Worm (Caenorhabditis elegans): ENCODE results near the gene rabn-5.

The rabn-5 gene

ce11 chrIII:5884007-5884406 is 19.7 kb downstream of the rabn-5 start, which contains the start of gene C28H8.5:
C28H8.5 (plus strand) TSS chrIII:5884307.
- TF ChIP-seq tbx-11 (GFP tag; IDR thresholded peaks at IDR 0.05) (no peak), ceh-36 (tag; optimal IDR thresholded peaks at IDR 0.05) (no peak), tbx-37 (GFP tag; conservative IDR thresholded peaks at IDR 0.05) (no peak), sea-1 (GFP tag; conservative IDR thresholded peaks at IDR 0.05) (no peak), scrt-1 (GFP tag; IDR thresholded peaks at IDR 0.05) (no peak), B0310.2 (tag; optimal IDR thresholded peaks at IDR 0.05) (no peak), flt-1 (GFP tag; IDR thresholded peaks at IDR 0.05) (no peak), aly-1 (tag; optimal IDR thresholded peaks at IDR 0.05) (no peak), pes-1 (GFP tag; IDR thresholded peaks at IDR 0.05) (no peak), hmbx-1 (tag; optimal IDR thresholded peaks at IDR 0.05) (no peak), hmg-4 (GFP tag; optimal IDR thresholded peaks at IDR 0.05) (no peak), F13C5.2 (tag; optimal IDR thresholded peaks at IDR 0.05) (no peak), ceh-13 (GFP tag; optimal IDR thresholded peaks at IDR 0.05) (no peak), tra-4 (tag; optimal IDR thresholded peaks at IDR 0.05) (no peak), ets-7 (tag; optimal IDR thresholded peaks at IDR 0.05) (no peak), ama-1 (optimal IDR thresholded peaks at IDR 0.05) (no peak), hnd-1 (tag; optimal IDR thresholded peaks at IDR 0.05) (no peak)

ce11 chrIII:5884459-5884858 is 20.1 kb downstream of the rabn-5 start:
- TF ChIP-seq sea-1 (GFP tag; conservative IDR thresholded peaks at IDR 0.05) (no peak), ceh-36 (tag; optimal IDR thresholded peaks at IDR 0.05) (no peak), hmbx-1 (tag; optimal IDR thresholded peaks at IDR 0.05) (no peak), B0310.2 (tag; optimal IDR thresholded peaks at IDR 0.05) (no peak), tra-4 (tag; optimal IDR thresholded peaks at IDR 0.05) (no peak), hnd-1 (tag; optimal IDR thresholded peaks at IDR 0.05) (no peak)

ce11 chrIII:5886893-5887292 is 22.5 kb downstream of the rabn-5 start, which contains the start of gene C28H8.7:
C28H8.7 (minus strand) TSS chrIII:5886993.
- TF ChIP-seq hmbx-1 (tag; optimal IDR thresholded peaks at IDR 0.05) (no peak), ceh-36 (tag; optimal IDR thresholded peaks at IDR 0.05) (no peak), ama-1 (optimal IDR thresholded peaks at IDR 0.05) (no peak), ceh-13 (GFP tag; optimal IDR thresholded peaks at IDR 0.05) (no peak), ets-7 (tag; optimal IDR thresholded peaks at IDR 0.05) (no peak), scrt-1 (GFP tag; IDR thresholded peaks at IDR 0.05) (no peak), hnd-1 (tag; optimal IDR thresholded peaks at IDR 0.05) (no peak), sea-1 (GFP tag; conservative IDR thresholded peaks at IDR 0.05) (no peak), flt-1 (GFP tag; IDR thresholded peaks at IDR 0.05) (no peak), tbx-11 (GFP tag; IDR thresholded peaks at IDR 0.05) (no peak)

ce11 chrIII:5888675-5889074 is 24.3 kb downstream of the rabn-5 start, which contains the start of gene C28H8.8:
C28H8.8 (minus strand) TSS chrIII:5888775.
- no peak for TF ChIP-seq aly-1 (tag; optimal IDR thresholded peaks at IDR 0.05)
- TF ChIP-seq sea-1 (GFP tag; conservative IDR thresholded peaks at IDR 0.05), result no peak
- TF ChIP-seq ceh-36 (tag; optimal IDR thresholded peaks at IDR 0.05), result no peak
- TF ChIP-seq tra-4 (tag; optimal IDR thresholded peaks at IDR 0.05), result no peak
- TF ChIP-seq flt-1 (GFP tag; IDR thresholded peaks at IDR 0.05), result no peak
- no peak for TF ChIP-seq tbx-37 (GFP tag; conservative IDR thresholded peaks at IDR 0.05)
- no peak for TF ChIP-seq B0310.2 (tag; optimal IDR thresholded peaks at IDR 0.05)
- no peak for TF ChIP-seq hmg-4 (GFP tag; optimal IDR thresholded peaks at IDR 0.05)
- TF ChIP-seq F13C5.2 (tag; optimal IDR thresholded peaks at IDR 0.05), result no peak
- no peak for TF ChIP-seq tbx-11 (GFP tag; IDR thresholded peaks at IDR 0.05)
- TF ChIP-seq hmbx-1 (tag; optimal IDR thresholded peaks at IDR 0.05), result no peak
- TF ChIP-seq hnd-1 (tag; optimal IDR thresholded peaks at IDR 0.05), result no peak
- TF ChIP-seq ets-7 (tag; optimal IDR thresholded peaks at IDR 0.05), result no peak
- no peak for TF ChIP-seq ceh-13 (GFP tag; optimal IDR thresholded peaks at IDR 0.05)
- no peak for TF ChIP-seq pes-1 (GFP tag; IDR thresholded peaks at IDR 0.05)
- no peak for TF ChIP-seq scrt-1 (GFP tag; IDR thresholded peaks at IDR 0.05)

- TF ChIP-seq ama-1 (optimal IDR thresholded peaks at IDR 0.05), result no peak
- no peak for TF ChIP-seq ceh-13 (GFP tag; optimal IDR thresholded peaks at IDR 0.05)
- TF ChIP-seq B0310.2 (tag; optimal IDR thresholded peaks at IDR 0.05), result no peak
- no peak for TF ChIP-seq scrt-1 (GFP tag; IDR thresholded peaks at IDR 0.05)
- TF ChIP-seq ceh-36 (tag; optimal IDR thresholded peaks at IDR 0.05), result no peak
- no peak for TF ChIP-seq aly-1 (tag; optimal IDR thresholded peaks at IDR 0.05)
- no peak for TF ChIP-seq flt-1 (GFP tag; IDR thresholded peaks at IDR 0.05)
- TF ChIP-seq pes-1 (GFP tag; IDR thresholded peaks at IDR 0.05), result no peak
Measured at ce11 chrIII:5892909-5893308, 28.6 kb downstream of the rabn-5 start.

ce11 chrIII:5895913-5896312 is 31.6 kb downstream of the rabn-5 start, which contains the start of gene pxl-1:
pxl-1 (minus strand) TSS chrIII:5896013.
- TF ChIP-seq ceh-36 (tag; optimal IDR thresholded peaks at IDR 0.05), result no peak

- no peak for TF ChIP-seq aly-1 (tag; optimal IDR thresholded peaks at IDR 0.05)
- no peak for TF ChIP-seq scrt-1 (GFP tag; IDR thresholded peaks at IDR 0.05)
- TF ChIP-seq hmg-4 (GFP tag; optimal IDR thresholded peaks at IDR 0.05), result no peak
- no peak for TF ChIP-seq tbx-11 (GFP tag; IDR thresholded peaks at IDR 0.05)
- no peak for TF ChIP-seq flt-1 (GFP tag; IDR thresholded peaks at IDR 0.05)
- TF ChIP-seq hmbx-1 (tag; optimal IDR thresholded peaks at IDR 0.05), result no peak
- no peak for TF ChIP-seq ceh-36 (tag; optimal IDR thresholded peaks at IDR 0.05)
Measured at ce11 chrIII:5897468-5897867, 33.1 kb downstream of the rabn-5 start.

- TF ChIP-seq ceh-13 (GFP tag; optimal IDR thresholded peaks at IDR 0.05) (no peak), aly-1 (tag; optimal IDR thresholded peaks at IDR 0.05) (no peak), ets-7 (tag; optimal IDR thresholded peaks at IDR 0.05) (no peak), F13C5.2 (tag; optimal IDR thresholded peaks at IDR 0.05) (no peak), tbx-11 (GFP tag; IDR thresholded peaks at IDR 0.05) (no peak)
Measured at ce11 chrIII:5898631-5899030, 34.3 kb downstream of the rabn-5 start.

Data from whole organism, early embryonic.